Fruit fly (Drosophila melanogaster) whole organism, prepupa: ENCODE measurements around the gene CG9427.

ENCODE experiments used
- Blimp-1 ChIP-seq: fragments of 200-800 bp; sonication (Bioruptor generic); optimal IDR thresholded peaks from 3 replicates; lab custom pipeline; 2017; ENCODE audit warnings: missing biosample characterization, missing genetic modification characterization, mild to moderate bottlenecking, moderate library complexity, missing genetic modification reagents
- CG10631 ChIP-seq: fragments of 200-800 bp; sonication (Bioruptor generic); optimal IDR thresholded peaks from 2 replicates; lab custom pipeline; 2016; ENCODE audit warnings: missing biosample characterization, missing genetic modification characterization
- CG10669 ChIP-seq: fragments of 200-800 bp; sonication (Bioruptor generic); optimal IDR thresholded peaks from 3 replicates; lab custom pipeline; 2018; ENCODE audit warnings: missing biosample characterization, mild to moderate bottlenecking, missing genetic modification characterization, moderate library complexity
- CG11294 ChIP-seq: fragments of 200-800 bp; sonication (Bioruptor generic); IDR thresholded peaks from 2 replicates; pipeline ENCODE4 v1.3.6; 2022; ENCODE audit warnings: missing biosample characterization, missing genetic modification characterization
- CG11762 ChIP-seq: fragments of 200-800 bp; sonication (Bioruptor generic); optimal IDR thresholded peaks from 3 replicates; lab custom pipeline; 2016; ENCODE audit warnings: missing biosample characterization, missing genetic modification characterization; ENCODE audit not compliant: insufficient read depth
- CG11902 ChIP-seq: fragments of 200-800 bp; sonication (Bioruptor generic); optimal IDR thresholded peaks from 3 replicates; lab custom pipeline; 2016; ENCODE audit warnings: missing biosample characterization, missing genetic modification characterization
- CG15336 ChIP-seq: fragments of 200-800 bp; sonication (Bioruptor generic); IDR thresholded peaks from 2 replicates; pipeline ENCODE4 v1.3.6; 2022; ENCODE audit warnings: missing biosample characterization, missing genetic modification characterization
- CG1621 ChIP-seq: fragments of 200-800 bp; sonication (Bioruptor generic); optimal IDR thresholded peaks from 3 replicates; lab custom pipeline; 2018; ENCODE audit warnings: missing biosample characterization, mild to moderate bottlenecking, missing genetic modification characterization
- CG16779 ChIP-seq: fragments of 200-800 bp; sonication (Bioruptor generic); optimal IDR thresholded peaks from 3 replicates; lab custom pipeline; 2017; ENCODE audit warnings: missing biosample characterization, mild to moderate bottlenecking, missing genetic modification characterization
- CG3032 ChIP-seq: fragments of 200-800 bp; optimal IDR thresholded peaks from 2 replicates; lab custom pipeline; 2019; ENCODE audit warnings: missing biosample characterization, mild to moderate bottlenecking, missing genetic modification characterization, moderate library complexity
- CG31627 ChIP-seq: fragments of 200-800 bp; sonication (Bioruptor generic); optimal IDR thresholded peaks from 3 replicates; lab custom pipeline; 2016; ENCODE audit warnings: missing biosample characterization, missing genetic modification characterization
- CG32006 ChIP-seq: fragments of 200-800 bp; sonication (Bioruptor generic); optimal IDR thresholded peaks from 3 replicates; lab custom pipeline; 2017; ENCODE audit warnings: missing biosample characterization, mild to moderate bottlenecking, missing genetic modification characterization
- CG34406 ChIP-seq: fragments of 200-800 bp; sonication (Bioruptor generic); optimal IDR thresholded peaks from 3 replicates; lab custom pipeline; 2016; ENCODE audit warnings: missing biosample characterization, missing genetic modification characterization
- CG3919 ChIP-seq: fragments of 200-800 bp; sonication (Bioruptor generic); optimal IDR thresholded peaks from 3 replicates; lab custom pipeline; 2016; ENCODE audit warnings: missing biosample characterization, missing genetic modification characterization
- CG4318 ChIP-seq: fragments of 200-800 bp; sonication (Bioruptor generic); optimal IDR thresholded peaks from 3 replicates; lab custom pipeline; 2017; ENCODE audit warnings: missing biosample characterization, mild to moderate bottlenecking, missing genetic modification characterization
- CG6276 ChIP-seq: fragments of 200-800 bp; sonication (Bioruptor generic); optimal IDR thresholded peaks from 2 replicates; lab custom pipeline; 2017; ENCODE audit warnings: missing biosample characterization, mild to moderate bottlenecking, missing genetic modification characterization
- CG6792 ChIP-seq: fragments of 200-800 bp; sonication (Bioruptor generic); optimal IDR thresholded peaks from 3 replicates; lab custom pipeline; 2016; ENCODE audit warnings: missing biosample characterization, missing genetic modification characterization
- CG6808 ChIP-seq: fragments of 200-800 bp; sonication (Bioruptor generic); optimal IDR thresholded peaks from 3 replicates; lab custom pipeline; 2017; ENCODE audit warnings: missing biosample characterization, missing genetic modification characterization, mild to moderate bottlenecking, moderate library complexity, missing genetic modification reagents
- CG8119 ChIP-seq: fragments of 200-800 bp; sonication (Bioruptor generic); IDR thresholded peaks from 3 replicates; pipeline ENCODE4 v1.3.6; 2022; ENCODE audit warnings: missing biosample characterization, missing genetic modification characterization
- CG8632 ChIP-seq: fragments of 200-800 bp; sonication (Bioruptor generic); optimal IDR thresholded peaks from 3 replicates; lab custom pipeline; 2016; ENCODE audit warnings: missing biosample characterization, missing genetic modification characterization
- CG9139 ChIP-seq: fragments of 200-800 bp; sonication (Bioruptor generic); optimal IDR thresholded peaks from 3 replicates; lab custom pipeline; 2017; ENCODE audit warnings: missing biosample characterization, mild to moderate bottlenecking, missing genetic modification characterization
- Eip75B ChIP-seq: fragments of 200-800 bp; sonication (Bioruptor generic); optimal IDR thresholded peaks from 3 replicates; lab custom pipeline; 2016; ENCODE audit warnings: missing biosample characterization, missing genetic modification characterization
- Eip78C ChIP-seq: fragments of 200-800 bp; sonication (Bioruptor generic); peaks from one replicate; lab custom pipeline; 2016; ENCODE audit warnings: missing biosample characterization, missing genetic modification characterization
- Eip93F ChIP-seq: fragments of 200-800 bp; sonication (Bioruptor generic); optimal IDR thresholded peaks from 2 replicates; lab custom pipeline; 2016; ENCODE audit warnings: missing biosample characterization, mild to moderate bottlenecking, missing genetic modification characterization
- Ets21C ChIP-seq: fragments of 200-800 bp; sonication (Bioruptor generic); optimal IDR thresholded peaks from 3 replicates; lab custom pipeline; 2016; ENCODE audit warnings: missing biosample characterization, missing genetic modification characterization
- Ets96B ChIP-seq: fragments of 200-800 bp; optimal IDR thresholded peaks from 2 replicates; lab custom pipeline; 2019; ENCODE audit warnings: missing biosample characterization, mild to moderate bottlenecking, missing genetic modification characterization, moderate library complexity
- Gug ChIP-seq: fragments of 200-800 bp; sonication (Bioruptor generic); IDR thresholded peaks from 2 replicates; pipeline ENCODE4 v1.3.6; 2022; ENCODE audit warnings: missing biosample characterization, missing genetic modification characterization
- Hr38 ChIP-seq: sonication (Bioruptor generic); optimal IDR thresholded peaks from 2 replicates; lab custom pipeline; 2016; ENCODE audit warnings: missing biosample characterization, missing genetic modification characterization
- Hr39 ChIP-seq: fragments of 200-800 bp; sonication (Bioruptor generic); optimal IDR thresholded peaks from 2 replicates; lab custom pipeline; 2016; ENCODE audit warnings: missing biosample characterization, missing genetic modification characterization
- Hr4 ChIP-seq: fragments of 200-800 bp; sonication (Bioruptor generic); optimal IDR thresholded peaks from 3 replicates; lab custom pipeline; 2016; ENCODE audit warnings: missing biosample characterization, missing genetic modification characterization
- Lpt ChIP-seq: fragments of 200-800 bp; sonication (Bioruptor generic); optimal IDR thresholded peaks from 3 replicates; lab custom pipeline; 2016; ENCODE audit warnings: missing biosample characterization, missing genetic modification characterization
- OdsH ChIP-seq: fragments of 200-800 bp; sonication (Bioruptor generic); optimal IDR thresholded peaks from 3 replicates; lab custom pipeline; 2016; ENCODE audit warnings: missing biosample characterization, missing genetic modification characterization
- Smox ChIP-seq: fragments of 200-800 bp; sonication (Bioruptor generic); optimal IDR thresholded peaks from 3 replicates; lab custom pipeline; 2016; ENCODE audit warnings: missing biosample characterization, missing genetic modification characterization
- Sox102F ChIP-seq: fragments of 200-800 bp; sonication (Bioruptor generic); optimal IDR thresholded peaks from 2 replicates; lab custom pipeline; 2016; ENCODE audit warnings: missing biosample characterization, mild to moderate bottlenecking, missing genetic modification characterization
- Sox14 ChIP-seq: fragments of 200-800 bp; sonication (Bioruptor generic); optimal IDR thresholded peaks from 3 replicates; lab custom pipeline; 2016; ENCODE audit warnings: missing biosample characterization, missing genetic modification characterization
- Sox15 ChIP-seq: fragments of 200-800 bp; sonication (Bioruptor generic); optimal IDR thresholded peaks from 3 replicates; lab custom pipeline; 2016; ENCODE audit warnings: missing biosample characterization, missing genetic modification characterization
- achi ChIP-seq: fragments of 200-800 bp; sonication (Bioruptor generic); optimal IDR thresholded peaks from 3 replicates; lab custom pipeline; 2016; ENCODE audit warnings: missing biosample characterization, missing genetic modification characterization
- acj6 ChIP-seq: fragments of 200-800 bp; sonication (Bioruptor generic); optimal IDR thresholded peaks from 3 replicates; lab custom pipeline; 2016; ENCODE audit warnings: missing biosample characterization, missing genetic modification characterization
- cyc ChIP-seq: fragments of 200-800 bp; sonication (Bioruptor generic); optimal IDR thresholded peaks from 3 replicates; lab custom pipeline; 2016; ENCODE audit warnings: missing biosample characterization, missing genetic modification characterization
- dsx ChIP-seq: fragments of 200-800 bp; optimal IDR thresholded peaks from 3 replicates; lab custom pipeline; 2019; ENCODE audit warnings: missing biosample characterization, mild to moderate bottlenecking, missing genetic modification characterization, moderate library complexity; ENCODE audit not compliant: poor library complexity, severe bottlenecking
- eg ChIP-seq: fragments of 200-800 bp; sonication (Bioruptor generic); IDR thresholded peaks from 3 replicates; pipeline ENCODE4 v1.3.6; 2022; ENCODE audit warnings: missing biosample characterization, missing genetic modification characterization
- esn ChIP-seq: fragments of 200-800 bp; sonication (Bioruptor generic); optimal IDR thresholded peaks from 2 replicates; lab custom pipeline; 2016; ENCODE audit warnings: missing biosample characterization, mild to moderate bottlenecking, missing genetic modification characterization, moderate library complexity
- fd59A ChIP-seq: fragments of 200-800 bp; sonication (Bioruptor generic); optimal IDR thresholded peaks from 2 replicates; lab custom pipeline; 2017; ENCODE audit warnings: missing biosample characterization, mild to moderate bottlenecking, missing genetic modification characterization, missing genetic modification reagents
- fd85E ChIP-seq: fragments of 200-800 bp; sonication (Bioruptor generic); optimal IDR thresholded peaks from 3 replicates; lab custom pipeline; 2016; ENCODE audit warnings: missing biosample characterization, missing genetic modification characterization
- fkh ChIP-seq: fragments of 200-800 bp; sonication (Bioruptor generic); optimal IDR thresholded peaks from 3 replicates; lab custom pipeline; 2017; ENCODE audit warnings: missing biosample characterization, mild to moderate bottlenecking, missing genetic modification characterization, moderate library complexity
- lz ChIP-seq: fragments of 200-800 bp; sonication (Bioruptor generic); optimal IDR thresholded peaks from 3 replicates; lab custom pipeline; 2016; ENCODE audit warnings: missing biosample characterization, missing genetic modification characterization
- net ChIP-seq: fragments of 200-800 bp; sonication (Bioruptor generic); optimal IDR thresholded peaks from 3 replicates; lab custom pipeline; 2016; ENCODE audit warnings: missing biosample characterization, missing genetic modification characterization
- pdm3 ChIP-seq: fragments of 200-800 bp; sonication (Bioruptor generic); optimal IDR thresholded peaks from 3 replicates; lab custom pipeline; 2016; ENCODE audit warnings: missing biosample characterization, missing genetic modification characterization
- salr ChIP-seq, 2 experiments: fragments of 200-800 bp; sonication (Bioruptor generic); optimal IDR thresholded peaks; 3 replicates each; lab custom pipeline; 2016 to 2018; ENCODE audit warnings: missing biosample characterization in 2 of 2, missing genetic modification characterization in 2 of 2, mild to moderate bottlenecking in 1 of 2
- ss ChIP-seq, 2 experiments: fragments of 200-800 bp; sonication (Bioruptor generic); optimal IDR thresholded peaks; 2 replicates in 1 of 2; 3 replicates in 1 of 2; lab custom pipeline; 2017 to 2018; ENCODE audit warnings: mild to moderate bottlenecking in 2 of 2, missing biosample characterization in 2 of 2, missing genetic modification characterization in 2 of 2, moderate library complexity in 1 of 2
- svp ChIP-seq: fragments of 200-800 bp; sonication (Bioruptor generic); peaks from one replicate; lab custom pipeline; 2016; ENCODE audit warnings: missing biosample characterization, missing genetic modification characterization
- topi ChIP-seq: fragments of 200-800 bp; sonication (Bioruptor generic); optimal IDR thresholded peaks from 3 replicates; lab custom pipeline; 2016; ENCODE audit warnings: missing biosample characterization, missing genetic modification characterization
- vri ChIP-seq: fragments of 200-800 bp; sonication (Bioruptor generic); optimal IDR thresholded peaks from 3 replicates; lab custom pipeline; 2016; ENCODE audit warnings: missing biosample characterization, mild to moderate bottlenecking, missing genetic modification characterization

Gene CG9427

DNA sequence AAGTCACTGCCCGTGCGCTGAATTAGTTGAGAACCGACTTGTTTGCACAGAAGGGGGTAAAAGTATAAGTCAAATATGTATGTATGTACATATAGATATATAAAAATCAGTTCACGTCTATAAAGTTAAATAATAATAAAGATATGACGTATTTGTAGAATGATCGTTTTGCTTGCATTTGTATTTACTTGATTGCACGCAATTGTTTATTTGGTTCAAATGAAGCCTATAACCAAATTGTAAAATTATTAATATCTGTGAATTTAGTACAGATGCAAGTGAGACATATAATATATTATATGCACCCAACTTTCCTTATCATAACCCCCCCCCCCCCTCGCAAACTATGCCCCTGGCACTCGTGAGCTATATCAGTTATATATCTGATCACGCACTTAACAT is 26.2 kb downstream of the CG9427 start:
- peak; percentile 49 for TF ChIP-seq CG3032 (tag; lab: Kevin White, UChicago)
- no peak for TF ChIP-seq Gug (GFP tag; lab: Robert Waterston, UW)
- TF ChIP-seq CG6808 = peak; percentile 56
- TF ChIP-seq CG15336 (GFP tag; lab: Robert Waterston, UW) = no peak
- TF ChIP-seq Sox14 = no peak
- TF ChIP-seq esn = peak; percentile 4
- TF ChIP-seq Eip75B (GFP tag; lab: Kevin White, UChicago) = no peak
- TF ChIP-seq CG10631 (GFP tag; lab: Kevin White, UChicago) = peak; percentile 41
- TF ChIP-seq CG9139 (GFP tag; lab: Kevin White, UChicago) = peak; percentile 51
- no peak for TF ChIP-seq lz (GFP tag; lab: Kevin White, UChicago)
- TF ChIP-seq salr (GFP tag; optimal IDR thresholded peaks at IDR 0.05; lab: Kevin White, UChicago) = no peak
- TF ChIP-seq CG6276 (GFP tag; lab: Kevin White, UChicago) = no peak
- no peak for TF ChIP-seq CG8119 (GFP tag; lab: Robert Waterston, UW)
- TF ChIP-seq CG8632 (GFP tag; lab: Kevin White, UChicago) = peak; percentile 44
- TF ChIP-seq ss (GFP tag; optimal IDR thresholded peaks at IDR 0.05; lab: Kevin White, UChicago) = peak; percentile 36 to 50
- TF ChIP-seq Sox102F (GFP tag; lab: Kevin White, UChicago) = peak; percentile 27
- peak; percentile 26 for TF ChIP-seq CG1621 (tag; lab: Kevin White, UChicago)
- TF ChIP-seq dsx (GFP tag; lab: Kevin White, UChicago) = peak; percentile 57
- no peak for TF ChIP-seq CG11902 (GFP tag; lab: Kevin White, UChicago)
- peak; percentile 47 for TF ChIP-seq net
- peak; percentile 10 for TF ChIP-seq Sox15 (GFP tag; lab: Kevin White, UChicago)
- TF ChIP-seq OdsH (GFP tag; lab: Kevin White, UChicago) = peak; percentile 50
- no peak for TF ChIP-seq Hr38 (GFP tag; lab: Kevin White, UChicago)
- peak; percentile 39 for TF ChIP-seq CG6792
- no peak for TF ChIP-seq Lpt
- peak; percentile 55 for TF ChIP-seq Ets96B
- peak; percentile 52 for TF ChIP-seq achi
- TF ChIP-seq eg = 0 out of 3 replicates have a peak, but pooled peaks have one; percentile 29
- TF ChIP-seq CG31627 (GFP tag; lab: Kevin White, UChicago) = no peak
- TF ChIP-seq Blimp-1 (GFP tag; lab: Kevin White, UChicago) = no peak
- no peak for TF ChIP-seq CG4318 (GFP tag; lab: Kevin White, UChicago)
- no peak for TF ChIP-seq CG11294 (GFP tag; lab: Robert Waterston, UW)
- TF ChIP-seq pdm3 (GFP tag; lab: Kevin White, UChicago) = peak; percentile 8
- peak; percentile 47 for TF ChIP-seq CG34406 (GFP tag; lab: Kevin White, UChicago)
- no peak for TF ChIP-seq Hr39 (GFP tag; lab: Kevin White, UChicago)
- peak; percentile 17 for TF ChIP-seq CG32006 (GFP tag; lab: Kevin White, UChicago)
- TF ChIP-seq fd59A (GFP tag; lab: Kevin White, UChicago) = peak; percentile 18
- peak; percentile 21 for TF ChIP-seq Smox (GFP tag; lab: Kevin White, UChicago)
- peak; percentile 36 for TF ChIP-seq CG16779 (tag; lab: Kevin White, UChicago)
- no peak for TF ChIP-seq Ets21C (GFP tag; lab: Kevin White, UChicago)
- TF ChIP-seq Hr4 = no peak
- TF ChIP-seq fd85E = no peak
- TF ChIP-seq CG3919 = peak; percentile 45
- TF ChIP-seq svp = peak; percentile 72
- TF ChIP-seq acj6 = peak; percentile 4
- TF ChIP-seq Eip93F (GFP tag; lab: Kevin White, UChicago) = no peak
- peak; percentile 33 for TF ChIP-seq topi (GFP tag; lab: Kevin White, UChicago)
- peak; percentile 42 for TF ChIP-seq CG11762 (GFP tag; lab: Kevin White, UChicago)
- TF ChIP-seq cyc (GFP tag; lab: Kevin White, UChicago) = no peak
- TF ChIP-seq CG10669 = peak; percentile 46
- peak; percentile 84 for TF ChIP-seq Eip78C (GFP tag; lab: Kevin White, UChicago)
- TF ChIP-seq vri (GFP tag; lab: Kevin White, UChicago) = peak; percentile 17
- TF ChIP-seq fkh (GFP tag; lab: Kevin White, UChicago) = peak; percentile 83
